Worm (Caenorhabditis elegans) whole organism, young adult: ENCODE results near the gene F47E1.4.

ENCODE experiments used
- B0261.1 ChIP-seq: sonication (generic microtip); optimal IDR thresholded peaks from 2 replicates; lab custom pipeline; 2016; ENCODE audit warnings: mild to moderate bottlenecking, missing genetic modification characterization, moderate library complexity, missing compliant biosample characterization
- B0336.3 ChIP-seq: fragments of 200-800 bp; sonication (Bioruptor generic); IDR thresholded peaks from 2 replicates; pipeline ENCODE4 v1.3.6; 2022; ENCODE audit warnings: missing genetic modification characterization, missing compliant biosample characterization
- D2030.7 ChIP-seq: fragments of 200-800 bp; sonication (Bioruptor generic); IDR thresholded peaks from 2 replicates; pipeline ENCODE4 v1.3.6; 2022; ENCODE audit warnings: missing genetic modification reagents, missing genetic modification characterization, missing compliant biosample characterization
- K11D2.4 ChIP-seq: fragments of 200-800 bp; sonication (Bioruptor generic); IDR thresholded peaks from 2 replicates; pipeline ENCODE4 v1.3.6; 2022; ENCODE audit warnings: missing genetic modification reagents, missing genetic modification characterization, missing compliant biosample characterization
- Y53F4B.3 ChIP-seq: fragments of 200-800 bp; sonication (Bioruptor generic); IDR thresholded peaks from 2 replicates; pipeline ENCODE4 v1.3.6; 2022; ENCODE audit warnings: missing genetic modification reagents, missing genetic modification characterization, missing compliant biosample characterization
- Y79H2A.3 ChIP-seq: fragments of 200-800 bp; sonication (Bioruptor generic); conservative IDR thresholded peaks from 2 replicates; pipeline ENCODE4 v1.3.6; 2022; ENCODE audit warnings: missing genetic modification reagents, missing genetic modification characterization, missing compliant biosample characterization
- athp-1 ChIP-seq: sonication (generic microtip); optimal IDR thresholded peaks from 2 replicates; lab custom pipeline; 2017; ENCODE audit warnings: mild to moderate bottlenecking, missing genetic modification characterization, missing compliant biosample characterization
- attf-5 ChIP-seq: fragments of 200-800 bp; sonication (Bioruptor generic); optimal IDR thresholded peaks from 2 replicates; lab custom pipeline; 2018; ENCODE audit warnings: mild to moderate bottlenecking, missing genetic modification characterization, missing compliant biosample characterization
- cebp-1 ChIP-seq, 2 experiments: fragments of 200-800 bp in 1 of 2; sonication (Bioruptor generic) in 1 of 2; sonication (generic microtip) in 1 of 2; IDR thresholded peaks in 1 of 2; optimal IDR thresholded peaks in 1 of 2; 2 replicates each; pipeline versions ENCODE4 v1.3.6 to Lab custom; 2017 to 2022; ENCODE audit warnings: missing compliant biosample characterization in 2 of 2, missing genetic modification characterization in 2 of 2, mild to moderate bottlenecking in 1 of 2, missing genetic modification reagents in 1 of 2, moderate library complexity in 1 of 2
- cebp-2 ChIP-seq: fragments of 200-800 bp; sonication (Bioruptor generic); IDR thresholded peaks from 2 replicates; pipeline ENCODE4 v1.3.6; 2022; ENCODE audit warnings: missing genetic modification characterization, missing compliant biosample characterization
- ceh-100 ChIP-seq: fragments of 200-800 bp; sonication (Bioruptor generic); IDR thresholded peaks from 2 replicates; pipeline ENCODE4 v1.3.6; 2022; ENCODE audit warnings: missing genetic modification reagents, missing genetic modification characterization, missing compliant biosample characterization
- ceh-58 ChIP-seq: fragments of 200-800 bp; sonication (Bioruptor generic); IDR thresholded peaks from 2 replicates; pipeline ENCODE4 v1.3.6; 2022; ENCODE audit warnings: missing genetic modification characterization, missing compliant biosample characterization
- dox-1 ChIP-seq: fragments of 200-800 bp; sonication (Bioruptor generic); IDR thresholded peaks from 2 replicates; pipeline ENCODE4 v1.3.6; 2022; ENCODE audit warnings: missing genetic modification reagents, missing genetic modification characterization, missing compliant biosample characterization
- ets-4 ChIP-seq: fragments of 200-800 bp; sonication (Bioruptor generic); optimal IDR thresholded peaks from 2 replicates; lab custom pipeline; 2018; ENCODE audit warnings: mild to moderate bottlenecking, missing genetic modification characterization, missing compliant biosample characterization
- gei-17 ChIP-seq: fragments of 200-800 bp; sonication (Bioruptor generic); optimal IDR thresholded peaks from 2 replicates; lab custom pipeline; 2018; ENCODE audit warnings: mild to moderate bottlenecking, missing genetic modification characterization, missing compliant biosample characterization
- hlh-26 ChIP-seq: fragments of 200-800 bp; sonication (Bioruptor generic); conservative IDR thresholded peaks from 2 replicates; pipeline ENCODE4 v1.3.6; 2022; ENCODE audit warnings: missing genetic modification reagents, missing genetic modification characterization, missing compliant biosample characterization
- hmg-20 ChIP-seq: fragments of 200-800 bp; sonication (Bioruptor generic); IDR thresholded peaks from 2 replicates; pipeline ENCODE4 v1.3.6; 2022; ENCODE audit warnings: missing genetic modification reagents, missing genetic modification characterization, missing compliant biosample characterization
- hsf-1 ChIP-seq: fragments of 200-800 bp; sonication (Bioruptor generic); IDR thresholded peaks from 2 replicates; pipeline ENCODE4 v1.3.6; 2022; ENCODE audit warnings: missing genetic modification reagents, missing genetic modification characterization, missing compliant biosample characterization
- lin-40 ChIP-seq: sonication (generic microtip); optimal IDR thresholded peaks from 2 replicates; lab custom pipeline; 2016; ENCODE audit warnings: missing genetic modification characterization, mild to moderate bottlenecking, missing compliant biosample characterization, missing genotype, missing genetic modification reagents
- lin-54 ChIP-seq: fragments of 200-800 bp; sonication (Bioruptor generic); optimal IDR thresholded peaks from 2 replicates; lab custom pipeline; 2018; ENCODE audit warnings: mild to moderate bottlenecking, missing genetic modification characterization, missing compliant biosample characterization
- lir-1 ChIP-seq: fragments of 200-800 bp; sonication (Bioruptor generic); conservative IDR thresholded peaks from 2 replicates; pipeline ENCODE4 v1.3.6; 2022; ENCODE audit warnings: missing genetic modification reagents, missing genetic modification characterization, missing compliant biosample characterization
- lsl-1 ChIP-seq: fragments of 200-800 bp; sonication (Bioruptor generic); optimal IDR thresholded peaks from 2 replicates; lab custom pipeline; 2018; ENCODE audit warnings: mild to moderate bottlenecking, missing genetic modification characterization, moderate library complexity, missing compliant biosample characterization
- madf-10 ChIP-seq: sonication (generic microtip); optimal IDR thresholded peaks from 2 replicates; lab custom pipeline; 2016; ENCODE audit warnings: mild to moderate bottlenecking, missing genetic modification characterization, missing compliant biosample characterization
- madf-8 ChIP-seq: fragments of 200-800 bp; sonication (Bioruptor generic); conservative IDR thresholded peaks from 2 replicates; pipeline ENCODE4 v1.3.6; 2022; ENCODE audit warnings: missing genetic modification reagents, missing genetic modification characterization, missing compliant biosample characterization
- nhr-80 ChIP-seq: sonication (generic microtip); optimal IDR thresholded peaks from 2 replicates; lab custom pipeline; 2016; ENCODE audit warnings: missing genetic modification characterization, missing compliant biosample characterization
- nhr-90 ChIP-seq: sonication (generic microtip); optimal IDR thresholded peaks from 2 replicates; lab custom pipeline; 2016; ENCODE audit warnings: missing genotype, mild to moderate bottlenecking, missing genetic modification characterization, missing compliant biosample characterization
- tbx-9 ChIP-seq: sonication (generic microtip); optimal IDR thresholded peaks from 2 replicates; lab custom pipeline; 2016; ENCODE audit warnings: borderline replicate concordance, missing genetic modification characterization, inconsistent platforms, missing compliant biosample characterization
- unc-130 ChIP-seq: sonication (generic microtip); optimal IDR thresholded peaks from 2 replicates; lab custom pipeline; 2016; ENCODE audit warnings: missing genetic modification reagents, missing genetic modification characterization, missing compliant biosample characterization
- unc-62 ChIP-seq: fragments of 150-350 bp; optimal IDR thresholded peaks from 2 replicates; lab custom pipeline; 2014; ENCODE audit warnings: missing biosample characterization, missing genetic modification reagents, missing genetic modification characterization
- zfh-2 ChIP-seq: fragments of 200-800 bp; sonication (Bioruptor generic); conservative IDR thresholded peaks from 2 replicates; pipeline ENCODE4 v1.3.6; 2022; ENCODE audit warnings: missing genetic modification reagents, missing genetic modification characterization, missing compliant biosample characterization
- ztf-18 ChIP-seq: sonication (generic microtip); optimal IDR thresholded peaks from 2 replicates; lab custom pipeline; 2016; ENCODE audit warnings: missing genotype, mild to moderate bottlenecking, missing genetic modification characterization, missing compliant biosample characterization
- ztf-3 ChIP-seq: fragments of 200-800 bp; sonication (Bioruptor generic); optimal IDR thresholded peaks from 2 replicates; lab custom pipeline; 2018; ENCODE audit warnings: mild to moderate bottlenecking, missing genetic modification characterization, missing compliant biosample characterization
- ztf-6 ChIP-seq: fragments of 200-800 bp; sonication (Bioruptor generic); IDR thresholded peaks from 2 replicates; pipeline ENCODE4 v1.3.6; 2022; ENCODE audit warnings: missing genetic modification reagents, missing genetic modification characterization, missing compliant biosample characterization

The F47E1.4 gene

DNA sequence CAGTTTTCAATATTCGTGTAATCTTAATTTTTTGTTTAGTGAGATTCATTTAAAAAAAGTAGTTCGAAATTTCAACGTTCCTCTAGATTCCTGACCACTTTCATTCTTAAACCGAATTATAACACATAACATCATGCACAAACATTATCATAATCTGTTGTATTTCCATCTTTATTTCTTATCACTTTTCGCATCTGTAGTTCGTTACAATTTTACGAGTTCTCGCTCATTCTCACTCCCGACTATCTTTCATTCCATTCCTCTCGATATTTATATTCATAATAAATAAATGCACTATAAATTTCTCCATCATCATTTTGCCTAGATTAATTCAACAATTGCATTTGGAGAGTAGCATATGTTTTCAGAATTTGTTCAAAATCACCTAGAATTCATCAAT, 18.6 kb downstream of the F47E1.4 start:
- TF ChIP-seq madf-8 (no peak), lin-40 (tag; lab: Kevin White, UChicago) (no peak), nhr-80 (tag; lab: Kevin White, UChicago) (no peak), ztf-6 (GFP tag; lab: Robert Waterston, UW) (no peak), lsl-1 (GFP tag; lab: Kevin White, UChicago) (no peak), Y53F4B.3 (GFP tag; lab: Robert Waterston, UW) (no peak), unc-62 (GFP tag; lab: Kevin White, UChicago) (no peak), ztf-3 (no peak), zfh-2 (GFP tag; lab: Robert Waterston, UW) (no peak), athp-1 (tag; lab: Kevin White, UChicago) (no peak), lin-54 (GFP tag; lab: Kevin White, UChicago) (no peak), lir-1 (GFP tag; lab: Robert Waterston, UW) (no peak), nhr-90 (no peak), B0336.3 (no peak), gei-17 (no peak), unc-130 (GFP tag; lab: Kevin White, UChicago) (no peak), ceh-100 (GFP tag; lab: Robert Waterston, UW) (no peak), hmg-20 (GFP tag; lab: Robert Waterston, UW) (no peak)

DNA sequence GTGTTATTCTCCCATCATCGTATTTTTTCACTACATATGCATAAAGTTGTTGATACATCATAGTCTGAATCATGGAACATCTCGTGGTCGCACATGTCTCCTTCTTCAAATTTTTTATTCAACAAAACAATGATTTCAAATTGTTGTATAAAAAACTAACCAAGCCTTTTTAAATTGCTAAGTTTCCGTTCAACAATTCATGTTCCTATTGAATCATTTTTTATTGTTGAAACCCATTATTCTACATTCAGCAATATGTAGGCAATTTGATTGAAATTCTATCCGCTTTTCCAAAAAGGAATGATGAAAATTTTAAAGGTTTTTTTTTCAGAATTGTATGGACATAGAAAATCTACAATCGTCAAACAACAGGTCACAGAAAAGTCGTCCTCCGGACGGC, 20.0 kb downstream of the F47E1.4 start, which contains the start of gene ajm-1:
Gene ajm-1, plus strand, starts transcription at position 301 of the 400 bp plus-strand sequence.
- TF ChIP-seq lin-40 (tag; lab: Kevin White, UChicago): no peak
- no peak for TF ChIP-seq hlh-26 (GFP tag; lab: Robert Waterston, UW)
- no peak for TF ChIP-seq attf-5 (GFP tag; lab: Kevin White, UChicago)
- no peak for TF ChIP-seq cebp-1 (GFP tag; IDR thresholded peaks at IDR 0.05; lab: Robert Waterston, UW)
- TF ChIP-seq cebp-1 (tag; optimal IDR thresholded peaks at IDR 0.05; lab: Kevin White, UChicago): no peak
- no peak for TF ChIP-seq hsf-1 (GFP tag; lab: Robert Waterston, UW)

DNA sequence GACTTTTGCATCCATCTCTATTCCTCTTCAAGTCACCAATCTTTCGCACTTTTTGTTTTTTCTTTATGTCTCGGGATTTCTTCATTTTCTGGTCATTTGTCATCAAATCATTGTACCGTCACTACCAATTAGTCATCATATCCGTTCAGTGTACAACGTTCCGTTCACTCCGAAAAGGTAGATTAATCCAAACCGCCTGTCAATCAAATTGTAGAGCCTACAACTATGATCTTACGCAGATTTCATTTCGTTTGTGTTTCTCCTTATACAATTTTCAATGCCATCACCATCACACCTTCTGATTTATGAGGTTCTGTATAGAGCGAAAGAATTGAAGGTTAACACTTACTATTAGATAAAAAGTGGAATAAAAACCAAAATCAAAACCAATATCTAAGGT, 23.2 kb downstream of the F47E1.4 start:
- TF ChIP-seq cebp-1 (GFP tag; IDR thresholded peaks at IDR 0.05; lab: Robert Waterston, UW) (no peak), cebp-1 (tag; optimal IDR thresholded peaks at IDR 0.05; lab: Kevin White, UChicago) (no peak), lin-40 (tag; lab: Kevin White, UChicago) (no peak), unc-62 (GFP tag; lab: Kevin White, UChicago) (peak; percentile 53)

DNA sequence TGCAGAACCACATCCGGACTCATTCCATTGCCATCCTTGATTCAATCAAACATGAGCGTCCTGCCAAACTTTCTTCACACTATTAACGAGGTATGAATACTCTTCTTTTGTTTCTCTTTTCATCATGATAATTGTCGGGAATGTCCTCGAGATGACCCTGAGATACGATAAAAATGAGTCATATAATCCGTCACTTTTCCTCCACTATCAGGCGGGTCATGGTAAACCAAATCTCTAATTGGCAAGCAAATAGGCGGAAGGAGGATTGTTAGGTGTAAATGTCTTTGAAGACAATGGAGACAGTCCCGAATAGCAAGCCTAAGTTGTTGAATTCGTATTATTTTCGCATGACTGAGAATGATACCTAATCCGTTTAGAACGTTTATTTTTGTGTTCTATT, 26.0 kb downstream of the F47E1.4 start:
- TF ChIP-seq ztf-18 (tag; lab: Kevin White, UChicago): no peak
- TF ChIP-seq D2030.7 (GFP tag; lab: Robert Waterston, UW): no peak
- no peak for TF ChIP-seq K11D2.4 (GFP tag; lab: Robert Waterston, UW)
- no peak for TF ChIP-seq B0261.1
- TF ChIP-seq ceh-58 (GFP tag; lab: Robert Waterston, UW): no peak
- TF ChIP-seq cebp-2: no peak
- no peak for TF ChIP-seq tbx-9
- no peak for TF ChIP-seq lin-40 (tag; lab: Kevin White, UChicago)
- no peak for TF ChIP-seq dox-1 (GFP tag; lab: Robert Waterston, UW)
- no peak for TF ChIP-seq hlh-26 (GFP tag; lab: Robert Waterston, UW)
- no peak for TF ChIP-seq ztf-3
- TF ChIP-seq madf-10 (tag; lab: Kevin White, UChicago): no peak
- TF ChIP-seq ets-4 (GFP tag; lab: Kevin White, UChicago): no peak
- TF ChIP-seq Y79H2A.3 (GFP tag; lab: Robert Waterston, UW): no peak
